Fruit fly (Drosophila melanogaster) whole organism, wandering third instar larva: ENCODE data around the gene CG15322.
"Not testable (repeated sequence)": the region's sequence is repeated elsewhere in the genome, so short reads cannot be mapped to it uniquely, and the experiment has no call there.

Experiments
- Myc ChIP-seq: fragments of >200 bp; optimal IDR thresholded peaks from 2 replicates; lab custom pipeline; 2017
- br ChIP-seq: fragments of 200-800 bp; sonication (Bioruptor generic); optimal IDR thresholded peaks from 2 replicates; lab custom pipeline; 2016; ENCODE audit warnings: missing biosample characterization, missing genetic modification characterization
- psq ChIP-seq: fragments of 200-800 bp; sonication (Bioruptor generic); optimal IDR thresholded peaks from 3 replicates; lab custom pipeline; 2017; ENCODE audit warnings: missing biosample characterization, mild to moderate bottlenecking, missing genetic modification characterization, moderate library complexity

DNA sequence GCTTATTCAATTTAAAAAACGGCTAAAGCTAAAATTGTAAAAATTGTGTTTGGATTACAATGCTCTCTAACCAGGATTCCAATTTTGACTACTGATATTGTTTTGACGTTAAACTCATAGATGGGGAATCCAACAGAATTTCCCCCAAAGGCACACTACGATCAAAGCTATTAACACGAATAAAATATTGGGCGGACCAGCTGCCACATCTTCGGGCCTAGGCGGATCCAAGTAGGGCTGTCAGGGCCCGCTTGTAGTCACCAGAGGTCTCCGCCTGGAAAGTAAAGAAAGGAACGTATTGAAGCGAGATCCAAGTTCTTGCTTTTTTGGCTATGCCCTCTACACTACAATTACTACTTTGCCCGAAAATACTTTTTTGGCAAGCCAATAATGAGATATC lies 45.2 kb downstream of the CG15322 start, which contains the start of gene Sdic1:
- not testable (repeated sequence) for TF ChIP-seq Myc (lab: Kevin White, UChicago); br (GFP tag; lab: Kevin White, UChicago); psq (GFP tag; lab: Kevin White, UChicago)
